Worm (Caenorhabditis elegans): ENCODE data around the gene ssl-1.

ssl-1 gene

ce11 chrIII:12728149-12728548 is 13.8 kb downstream of the ssl-1 start:
- TF ChIP-seq lin-13 (GFP tag; optimal IDR thresholded peaks at IDR 0.05) (no peak), mdl-1 (tag; optimal IDR thresholded peaks at IDR 0.05) (no peak), alr-1 (tag; optimal IDR thresholded peaks at IDR 0.05) (no peak), nhr-11 (tag; optimal IDR thresholded peaks at IDR 0.05) (no peak), unc-39 (tag; optimal IDR thresholded peaks at IDR 0.05) (no peak), nhr-129 (tag; optimal IDR thresholded peaks at IDR 0.05) (no peak), ztf-1 (GFP tag; conservative IDR thresholded peaks at IDR 0.05) (no peak), elt-1 (tag; optimal IDR thresholded peaks at IDR 0.05) (no peak), ztf-4 (tag; optimal IDR thresholded peaks at IDR 0.05) (no peak), mab-5 (tag; optimal IDR thresholded peaks at IDR 0.05) (no peak)

- peak; percentile 50 for TF ChIP-seq gmeb-1 (tag; optimal IDR thresholded peaks at IDR 0.05)
- no peak for TF ChIP-seq sma-3 (GFP tag; optimal IDR thresholded peaks at IDR 0.05)
- TF ChIP-seq skn-1 (tag; optimal IDR thresholded peaks at IDR 0.05): no peak
- TF ChIP-seq zag-1 (tag; optimal IDR thresholded peaks at IDR 0.05): no peak
- no peak for TF ChIP-seq sem-4 (tag; optimal IDR thresholded peaks at IDR 0.05)
Observed at ce11 chrIII:12738935-12739334, 24.6 kb downstream of the ssl-1 start.

ce11 chrIII:12740313-12740712 is 25.9 kb downstream of the ssl-1 start:
- TF ChIP-seq sem-4 (tag; optimal IDR thresholded peaks at IDR 0.05) (no peak), unc-39 (tag; optimal IDR thresholded peaks at IDR 0.05) (no peak), ztf-4 (tag; optimal IDR thresholded peaks at IDR 0.05) (no peak), nhr-25 (tag; optimal IDR thresholded peaks at IDR 0.05) (no peak), fos-1 (tag; optimal IDR thresholded peaks at IDR 0.05) (no peak), lsy-2 (tag; optimal IDR thresholded peaks at IDR 0.05) (no peak), nhr-23 (tag; optimal IDR thresholded peaks at IDR 0.05) (no peak)

- TF ChIP-seq nhr-6 (tag; optimal IDR thresholded peaks at IDR 0.05) (no peak), unc-62 (GFP tag; optimal IDR thresholded peaks at IDR 0.05) (no peak), ceh-16 (tag; optimal IDR thresholded peaks at IDR 0.05) (no peak), Y55F3AM.14 (GFP tag; optimal IDR thresholded peaks at IDR 0.05) (no peak), nhr-12 (tag; optimal IDR thresholded peaks at IDR 0.05) (no peak), egl-27 (tag; optimal IDR thresholded peaks at IDR 0.05) (no peak), ama-1 (optimal IDR thresholded peaks at IDR 0.05) (no peak)
Observed at ce11 chrIII:12743515-12743914, 29.1 kb downstream of the ssl-1 start.

- 0 out of 2 replicates have a peak, but pooled peaks have one; percentile 25 for TF ChIP-seq ztf-1 (GFP tag; conservative IDR thresholded peaks at IDR 0.05)
- no peak for TF ChIP-seq C34F6.9 (tag; optimal IDR thresholded peaks at IDR 0.05)
- no peak for TF ChIP-seq nhr-25 (tag; optimal IDR thresholded peaks at IDR 0.05)
- TF ChIP-seq unc-55 (GFP tag; optimal IDR thresholded peaks at IDR 0.05): no peak
Observed at ce11 chrIII:12746369-12746855, 32.0 kb downstream of the ssl-1 start, which contains the start of gene Y111B2A.21. Gene Y111B2A.21, plus strand, starts transcription at chrIII:12746419.

- TF ChIP-seq nhr-77 (tag; optimal IDR thresholded peaks at IDR 0.05) (no peak), lsy-2 (tag; optimal IDR thresholded peaks at IDR 0.05) (no peak), unc-39 (tag; optimal IDR thresholded peaks at IDR 0.05) (no peak), ztf-11 (tag; optimal IDR thresholded peaks at IDR 0.05) (no peak), egl-27 (tag; optimal IDR thresholded peaks at IDR 0.05) (no peak), Y55F3AM.14 (GFP tag; optimal IDR thresholded peaks at IDR 0.05) (no peak)
Observed at ce11 chrIII:12750831-12751230, 36.5 kb downstream of the ssl-1 start, which contains the start of the genes irld-60 and irld-20. Gene irld-60, minus strand, starts transcription at chrIII:12750931. Gene irld-20, plus strand, starts transcription at chrIII:12751109.

ce11 chrIII:12755048-12755447 is 40.7 kb downstream of the ssl-1 start, which contains the start of gene srw-10:
Gene srw-10, plus strand, starts transcription at chrIII:12755348.
- TF ChIP-seq ceh-16 (tag; optimal IDR thresholded peaks at IDR 0.05) (no peak), fos-1 (tag; optimal IDR thresholded peaks at IDR 0.05) (no peak), F13H6.1 (tag; optimal IDR thresholded peaks at IDR 0.05) (no peak), aly-2 (tag; optimal IDR thresholded peaks at IDR 0.05) (no peak), egl-27 (tag; optimal IDR thresholded peaks at IDR 0.05) (no peak), ama-1 (optimal IDR thresholded peaks at IDR 0.05) (no peak), C34F6.9 (tag; optimal IDR thresholded peaks at IDR 0.05) (no peak), nhr-129 (tag; optimal IDR thresholded peaks at IDR 0.05) (no peak), Y55F3AM.14 (GFP tag; optimal IDR thresholded peaks at IDR 0.05) (no peak), ceh-82 (tag; optimal IDR thresholded peaks at IDR 0.05) (no peak), nhr-25 (tag; optimal IDR thresholded peaks at IDR 0.05) (no peak), zag-1 (tag; optimal IDR thresholded peaks at IDR 0.05) (no peak)
